Fruit fly (Drosophila melanogaster) whole organism, embryonic: ENCODE data around the gene CG10874.

ENCODE experiments used
- Atf-2 ChIP-seq: fragments of 200-800 bp; sonication (Bioruptor generic); optimal IDR thresholded peaks from 2 replicates; lab custom pipeline; 2016; ENCODE audit warnings: missing biosample characterization, missing genetic modification characterization
- BEAF-32 ChIP-seq: fragments of 200-800 bp; sonication (Bioruptor generic); optimal IDR thresholded peaks from 3 replicates; lab custom pipeline; 2017; ENCODE audit warnings: missing biosample characterization, missing genetic modification characterization, mild to moderate bottlenecking, moderate library complexity, missing genetic modification reagents
- CG12071 ChIP-seq: fragments of 200-800 bp; sonication (Bioruptor generic); optimal IDR thresholded peaks from 3 replicates; lab custom pipeline; 2018; ENCODE audit warnings: missing biosample characterization, mild to moderate bottlenecking, missing genetic modification characterization
- CG12155 ChIP-seq: fragments of 200-800 bp; sonication (Bioruptor generic); optimal IDR thresholded peaks from 3 replicates; lab custom pipeline; 2016; ENCODE audit warnings: missing biosample characterization, missing genetic modification characterization
- CG12236 ChIP-seq: fragments of 200-800 bp; sonication (Bioruptor generic); optimal IDR thresholded peaks from 2 replicates; lab custom pipeline; 2016; ENCODE audit warnings: missing biosample characterization, missing genetic modification characterization
- CG13775 ChIP-seq: fragments of 200-800 bp; sonication (Bioruptor generic); optimal IDR thresholded peaks from 3 replicates; lab custom pipeline; 2017; ENCODE audit warnings: missing biosample characterization, mild to moderate bottlenecking, missing genetic modification characterization
- CG13894 ChIP-seq: fragments of 200-800 bp; sonication (Bioruptor generic); optimal IDR thresholded peaks from 3 replicates; lab custom pipeline; 2018; ENCODE audit warnings: missing biosample characterization, mild to moderate bottlenecking, missing genetic modification characterization, moderate library complexity
- CG15011 ChIP-seq: fragments of 200-800 bp; sonication (Bioruptor generic); optimal IDR thresholded peaks from 3 replicates; lab custom pipeline; 2018; ENCODE audit warnings: missing biosample characterization, mild to moderate bottlenecking, missing genetic modification characterization
- CG1529 ChIP-seq: fragments of 200-800 bp; sonication (Bioruptor generic); optimal IDR thresholded peaks from 3 replicates; lab custom pipeline; 2018; ENCODE audit warnings: missing biosample characterization, missing genetic modification characterization
- CG15514 ChIP-seq: fragments of 200-800 bp; sonication (Bioruptor generic); optimal IDR thresholded peaks from 3 replicates; lab custom pipeline; 2017; ENCODE audit warnings: missing biosample characterization, missing genetic modification characterization, mild to moderate bottlenecking, moderate library complexity, missing genetic modification reagents
- CG16813 ChIP-seq: fragments of 200-800 bp; sonication (Bioruptor generic); IDR thresholded peaks from 3 replicates; pipeline ENCODE4 v1.3.6; 2022; ENCODE audit warnings: missing biosample characterization, missing genetic modification characterization; ENCODE audit not compliant: partially characterized antibody
- CG17829 ChIP-seq: fragments of 200-800 bp; optimal IDR thresholded peaks from 2 replicates; lab custom pipeline; 2019; ENCODE audit warnings: missing biosample characterization, mild to moderate bottlenecking, missing genetic modification characterization, moderate library complexity
- CG1832 ChIP-seq: fragments of 200-800 bp; sonication (Bioruptor generic); optimal IDR thresholded peaks from 2 replicates; lab custom pipeline; 2017; ENCODE audit warnings: missing biosample characterization, mild to moderate bottlenecking, missing genetic modification characterization, inconsistent platforms
- CG18619 ChIP-seq: fragments of 200-800 bp; sonication (Bioruptor generic); optimal IDR thresholded peaks from 3 replicates; lab custom pipeline; 2017; ENCODE audit warnings: missing biosample characterization, mild to moderate bottlenecking, missing genetic modification characterization
- CG31365 ChIP-seq: fragments of 200-800 bp; sonication (Bioruptor generic); optimal IDR thresholded peaks from 2 replicates; lab custom pipeline; 2018; ENCODE audit warnings: missing biosample characterization, mild to moderate bottlenecking, missing genetic modification characterization
- CG34422 ChIP-seq: fragments of 200-800 bp; sonication (Bioruptor generic); IDR thresholded peaks from 3 replicates; pipeline ENCODE4 v1.3.6; 2022; ENCODE audit warnings: missing biosample characterization, missing genetic modification characterization
- CG3726 ChIP-seq: fragments of 200-800 bp; sonication (Bioruptor generic); IDR thresholded peaks from 3 replicates; pipeline ENCODE4, ENCODE4 v1.3.6; 2022; ENCODE audit warnings: missing biosample characterization, missing genetic modification characterization
- CoRest ChIP-seq: fragments of 200-800 bp; sonication (Bioruptor generic); optimal IDR thresholded peaks from 3 replicates; lab custom pipeline; 2018; ENCODE audit warnings: missing biosample characterization, mild to moderate bottlenecking, missing genetic modification characterization, moderate library complexity
- Doc3 ChIP-seq: fragments of 200-800 bp; sonication (Bioruptor generic); IDR thresholded peaks from 3 replicates; pipeline ENCODE4 v1.3.6; 2022; ENCODE audit warnings: missing biosample characterization, missing genetic modification characterization; ENCODE audit not compliant: partially characterized antibody
- Ets97D ChIP-seq: fragments of 200-800 bp; sonication (Bioruptor generic); optimal IDR thresholded peaks from 3 replicates; lab custom pipeline; 2016; ENCODE audit warnings: missing biosample characterization, missing genetic modification characterization
- H15 ChIP-seq: fragments of 200-800 bp; sonication (Bioruptor generic); IDR thresholded peaks from 3 replicates; pipeline ENCODE4 v1.3.6; 2022; ENCODE audit warnings: missing biosample characterization, missing genetic modification characterization
- Hey ChIP-seq: fragments of 200-800 bp; sonication (Bioruptor generic); optimal IDR thresholded peaks from 3 replicates; lab custom pipeline; 2018; ENCODE audit warnings: missing biosample characterization, mild to moderate bottlenecking, missing genetic modification characterization
- HmgD ChIP-seq: fragments of 200-800 bp; sonication (Bioruptor generic); optimal IDR thresholded peaks from 3 replicates; lab custom pipeline; 2016; ENCODE audit warnings: missing biosample characterization, missing genetic modification characterization
- Hsf ChIP-seq: fragments of 200-800 bp; sonication (Bioruptor generic); optimal IDR thresholded peaks from 3 replicates; lab custom pipeline; 2016; ENCODE audit warnings: missing biosample characterization, missing genetic modification characterization
- Lhr ChIP-seq: fragments of 200-800 bp; sonication (Bioruptor generic); optimal IDR thresholded peaks from 3 replicates; lab custom pipeline; 2017; ENCODE audit warnings: mild to moderate bottlenecking, missing biosample characterization, missing genetic modification reagents, missing genetic modification characterization
- Myb ChIP-seq: fragments of 200-800 bp; sonication (Bioruptor generic); optimal IDR thresholded peaks from 2 replicates; lab custom pipeline; 2016; ENCODE audit warnings: missing biosample characterization, missing genetic modification characterization
- Nf-YC ChIP-seq: fragments of 200-800 bp; optimal IDR thresholded peaks from 3 replicates; lab custom pipeline; 2019; ENCODE audit warnings: missing biosample characterization, mild to moderate bottlenecking, missing genetic modification characterization, moderate library complexity
- Vsx1 ChIP-seq: fragments of 200-800 bp; sonication (Bioruptor generic); optimal IDR thresholded peaks from 2 replicates; lab custom pipeline; 2017; ENCODE audit warnings: missing biosample characterization, mild to moderate bottlenecking, missing genetic modification characterization, missing genetic modification reagents
- ap ChIP-seq: fragments of 200-800 bp; sonication (Bioruptor generic); IDR thresholded peaks from 2 replicates; pipeline ENCODE4 v1.3.6; 2022; ENCODE audit warnings: missing biosample characterization, missing genetic modification characterization
- dati ChIP-seq: fragments of 200-800 bp; sonication (Bioruptor generic); IDR thresholded peaks from 2 replicates; pipeline ENCODE4 v1.3.6; 2022; ENCODE audit warnings: missing biosample characterization, missing genetic modification characterization
- fd96Cb ChIP-seq: fragments of 200-800 bp; sonication (Bioruptor generic); optimal IDR thresholded peaks from 2 replicates; lab custom pipeline; 2018; ENCODE audit warnings: missing biosample characterization, mild to moderate bottlenecking, missing genetic modification characterization, moderate library complexity
- ftz-f1 ChIP-seq: fragments of 200-800 bp; sonication (Bioruptor generic); optimal IDR thresholded peaks from 2 replicates; lab custom pipeline; 2016; ENCODE audit warnings: missing biosample characterization, missing genetic modification characterization
- grn ChIP-seq: fragments of 200-800 bp; sonication (Bioruptor generic); optimal IDR thresholded peaks from 3 replicates; lab custom pipeline; 2017; ENCODE audit warnings: missing biosample characterization, missing genetic modification characterization
- gro ChIP-seq: fragments of 200-800 bp; sonication (Bioruptor generic); optimal IDR thresholded peaks from 2 replicates; lab custom pipeline; 2016; ENCODE audit warnings: missing biosample characterization, missing genetic modification characterization
- gsb ChIP-seq: fragments of 200-800 bp; sonication (Bioruptor generic); IDR thresholded peaks from 2 replicates; pipeline ENCODE4 v1.3.6; 2022; ENCODE audit warnings: missing biosample characterization, missing genetic modification characterization
- insv ChIP-seq, 2 experiments: fragments of 200-800 bp; sonication (Bioruptor generic); optimal IDR thresholded peaks; 3 replicates each; lab custom pipeline; 2016 to 2018; ENCODE audit warnings: missing biosample characterization in 2 of 2, missing genetic modification characterization in 2 of 2
- jigr1 ChIP-seq: fragments of 200-800 bp; sonication (Bioruptor generic); IDR thresholded peaks from 3 replicates; pipeline ENCODE4 v1.3.6; 2022; ENCODE audit warnings: missing biosample characterization, missing genetic modification characterization
- lbe ChIP-seq: fragments of 200-800 bp; sonication (Bioruptor generic); optimal IDR thresholded peaks from 2 replicates; lab custom pipeline; 2016; ENCODE audit warnings: missing biosample characterization, mild to moderate bottlenecking, missing genetic modification characterization
- luna ChIP-seq: fragments of 200-800 bp; sonication (Bioruptor generic); optimal IDR thresholded peaks from 2 replicates; lab custom pipeline; 2016; ENCODE audit warnings: missing biosample characterization, missing genetic modification characterization
- nerfin-1 ChIP-seq: fragments of 200-800 bp; sonication (Bioruptor generic); optimal IDR thresholded peaks from 3 replicates; lab custom pipeline; 2019; ENCODE audit warnings: missing biosample characterization, mild to moderate bottlenecking, missing genetic modification characterization, moderate library complexity
- nom ChIP-seq: fragments of 200-800 bp; sonication (Bioruptor generic); optimal IDR thresholded peaks from 2 replicates; lab custom pipeline; 2017; ENCODE audit warnings: missing biosample characterization, missing genetic modification characterization, mild to moderate bottlenecking, moderate library complexity, missing genetic modification reagents
- sima ChIP-seq: fragments of 200-800 bp; sonication (Bioruptor generic); optimal IDR thresholded peaks from 2 replicates; lab custom pipeline; 2016; ENCODE audit warnings: missing biosample characterization, missing genetic modification characterization
- sisA ChIP-seq: fragments of 200-800 bp; sonication (Bioruptor generic); IDR thresholded peaks from 2 replicates; pipeline ENCODE4 v1.3.6; 2022; ENCODE audit warnings: missing biosample characterization, missing genetic modification characterization
- sqz ChIP-seq: fragments of 200-800 bp; sonication (Bioruptor generic); optimal IDR thresholded peaks from 3 replicates; lab custom pipeline; 2018; ENCODE audit warnings: missing biosample characterization, mild to moderate bottlenecking, missing genetic modification characterization
- sr ChIP-seq: fragments of 200-800 bp; sonication (Bioruptor generic); IDR thresholded peaks from 3 replicates; pipeline ENCODE4 v1.3.6; 2022; ENCODE audit warnings: missing biosample characterization, missing genetic modification characterization
- toy ChIP-seq: fragments of 200-800 bp; sonication (Bioruptor generic); IDR thresholded peaks from 2 replicates; pipeline ENCODE4 v1.3.6; 2022; ENCODE audit warnings: missing biosample characterization, missing genetic modification characterization
- unc-4 ChIP-seq: fragments of 200-800 bp; sonication (Bioruptor generic); IDR thresholded peaks from 2 replicates; pipeline ENCODE4 v1.3.6; 2022; ENCODE audit warnings: missing biosample characterization, missing genetic modification characterization; ENCODE audit not compliant: partially characterized antibody
- unpg ChIP-seq: fragments of 200-800 bp; sonication (Bioruptor generic); optimal IDR thresholded peaks from 3 replicates; lab custom pipeline; 2018; ENCODE audit warnings: missing biosample characterization, mild to moderate bottlenecking, missing genetic modification characterization, moderate library complexity
- vvl ChIP-seq: fragments of 200-800 bp; sonication (Bioruptor generic); IDR thresholded peaks from 2 replicates; pipeline ENCODE4 v1.3.6; 2022; ENCODE audit warnings: missing biosample characterization, missing genetic modification characterization
- zfh1 ChIP-seq: fragments of 200-800 bp; sonication (Bioruptor generic); IDR thresholded peaks from 3 replicates; pipeline ENCODE4 v1.3.6; 2022; ENCODE audit warnings: missing biosample characterization, missing genetic modification characterization

Gene CG10874

DNA sequence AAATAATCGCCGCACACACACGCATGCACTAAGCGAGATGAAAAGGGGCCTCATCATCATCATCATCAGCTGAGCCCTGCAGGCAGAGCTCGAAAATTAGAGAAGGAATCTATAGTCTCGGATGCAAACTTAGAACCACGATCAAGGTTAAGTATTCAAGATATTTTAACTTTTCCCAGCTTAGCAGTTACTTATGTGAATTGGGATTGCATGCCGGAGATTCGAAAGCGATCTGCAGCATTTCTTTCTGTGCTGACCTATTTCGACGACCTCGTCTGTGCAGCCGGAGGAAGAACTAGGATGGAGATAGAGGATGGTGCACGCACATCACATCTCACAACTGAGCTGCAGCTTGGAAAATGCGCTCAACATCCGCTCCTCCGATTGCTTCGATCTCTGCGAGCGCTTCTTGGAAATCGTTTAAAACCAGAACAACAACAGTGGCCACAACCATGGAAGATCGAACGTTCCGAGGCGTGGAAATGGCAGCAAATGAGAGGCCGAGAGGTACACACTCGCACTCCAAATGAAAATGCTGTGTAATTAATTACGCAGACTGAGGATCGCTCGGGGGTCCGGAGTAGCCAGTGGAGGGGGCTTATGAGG is 9.3 kb downstream of the CG10874 start (continued):
- TF ChIP-seq HmgD (GFP tag; lab: Kevin White, UChicago) (peak; percentile 27), CG12236 (GFP tag; lab: Kevin White, UChicago) (peak; percentile 63), ftz-f1 (GFP tag; lab: Kevin White, UChicago) (no peak), luna (GFP tag; lab: Kevin White, UChicago) (no peak), CG1832 (GFP tag; lab: Kevin White, UChicago) (no peak), unc-4 (GFP tag; lab: Robert Waterston, UW) (no peak), Nf-YC (tag; lab: Kevin White, UChicago) (no peak), CG15011 (no peak), CG34422 (GFP tag; lab: Robert Waterston, UW) (no peak; the same call in 2 of the 3 replicates), jigr1 (no peak), Hsf (peak; percentile 64), Hey (no peak), Myb (GFP tag; lab: Kevin White, UChicago) (peak; percentile 12), sr (GFP tag; lab: Robert Waterston, UW) (no peak), H15 (GFP tag; lab: Robert Waterston, UW) (0 out of 3 replicates have a peak, but pooled peaks have one; percentile 26), toy (GFP tag; lab: Robert Waterston, UW) (no peak), dati (no peak), ap (GFP tag; lab: Robert Waterston, UW) (no peak), CG3726 (GFP tag; lab: Robert Waterston, UW) (peak; percentile 56; the same call in 2 of the 3 replicates), CG16813 (GFP tag; lab: Robert Waterston, UW) (no peak), CG13894 (tag; lab: Kevin White, UChicago) (no peak), lbe (GFP tag; lab: Kevin White, UChicago) (no peak), CoRest (tag; lab: Kevin White, UChicago) (peak; percentile 33), vvl (peak; percentile 75), fd96Cb (tag; lab: Kevin White, UChicago) (peak; percentile 71), CG13775 (GFP tag; lab: Kevin White, UChicago) (peak; percentile 72), gro (GFP tag; lab: Kevin White, UChicago) (no peak), sima (GFP tag; lab: Kevin White, UChicago) (no peak), CG18619 (GFP tag; lab: Kevin White, UChicago) (peak; percentile 25), nom (GFP tag; lab: Kevin White, UChicago) (peak; percentile 55), unpg (GFP tag; lab: Kevin White, UChicago) (peak; percentile 65), insv (GFP tag; optimal IDR thresholded peaks at IDR 0.05; lab: Kevin White, UChicago) (no peak), CG1529 (GFP tag; lab: Kevin White, UChicago) (peak; percentile 47), CG15514 (no peak), CG31365 (tag; lab: Kevin White, UChicago) (no peak), CG12071 (GFP tag; lab: Kevin White, UChicago) (no peak), gsb (GFP tag; lab: Robert Waterston, UW) (no peak), Ets97D (GFP tag; lab: Kevin White, UChicago) (no peak), sisA (GFP tag; lab: Robert Waterston, UW) (peak; percentile 59), CG12155 (GFP tag; lab: Kevin White, UChicago) (peak; percentile 41), BEAF-32 (no peak), nerfin-1 (tag; lab: Kevin White, UChicago) (peak; percentile 36), Vsx1 (no peak), sqz (GFP tag; lab: Kevin White, UChicago) (peak; percentile 36), CG17829 (tag; lab: Kevin White, UChicago) (peak; percentile 85), zfh1 (GFP tag; lab: Robert Waterston, UW) (peak; percentile 94), Atf-2 (GFP tag; lab: Kevin White, UChicago) (peak; percentile 56), grn (GFP tag; lab: Kevin White, UChicago) (no peak), Lhr (GFP tag; lab: Kevin White, UChicago) (peak; percentile 35), Doc3 (GFP tag; lab: Robert Waterston, UW) (no peak)
